Worm (Caenorhabditis elegans): ENCODE measurements around the gene C44B7.11.

- TF ChIP-seq ceh-82 (tag; optimal IDR thresholded peaks at IDR 0.05) (no peak), jun-1 (tag; optimal IDR thresholded peaks at IDR 0.05) (peak; percentile 60), zip-4 (GFP tag; optimal IDR thresholded peaks at IDR 0.05) (no peak)
These were observed 6.2 kb downstream of the C44B7.11 start for ce11 chrII:6891176-6891575.
